Fruit fly (Drosophila melanogaster): ENCODE results near the gene pip.

DNA sequence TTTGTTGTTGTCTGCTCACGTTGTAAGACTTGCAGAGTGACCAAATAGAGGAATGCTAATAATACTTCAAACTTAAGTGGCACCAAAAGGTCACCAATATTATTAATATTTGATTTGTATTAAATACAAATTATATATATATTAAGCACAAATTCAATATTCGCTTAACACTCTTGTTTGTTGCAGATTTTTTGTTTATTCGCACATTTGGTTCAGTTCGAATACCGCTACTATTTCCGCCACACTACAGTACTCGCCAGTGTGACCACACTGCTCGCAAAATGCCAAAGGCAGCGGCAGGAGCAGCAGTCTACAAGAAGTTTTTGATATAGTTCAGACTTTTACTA, 73.3 kb downstream of the pip start, which contains the start of gene Max:
- no peak for TF ChIP-seq ttk (optimal IDR thresholded peaks at IDR 0.05)
- TF ChIP-seq Sin3A (optimal IDR thresholded peaks at IDR 0.05), result no peak
- no peak for TF ChIP-seq insv (optimal IDR thresholded peaks at IDR 0.05)
- TF ChIP-seq psq (optimal IDR thresholded peaks at IDR 0.05), result no peak
- TF ChIP-seq Myc (optimal IDR thresholded peaks at IDR 0.05), result no peak

Measured in Kc167 (cell line).